Fruit fly (Drosophila melanogaster): ENCODE measurements around the gene CG12204.

DNA sequence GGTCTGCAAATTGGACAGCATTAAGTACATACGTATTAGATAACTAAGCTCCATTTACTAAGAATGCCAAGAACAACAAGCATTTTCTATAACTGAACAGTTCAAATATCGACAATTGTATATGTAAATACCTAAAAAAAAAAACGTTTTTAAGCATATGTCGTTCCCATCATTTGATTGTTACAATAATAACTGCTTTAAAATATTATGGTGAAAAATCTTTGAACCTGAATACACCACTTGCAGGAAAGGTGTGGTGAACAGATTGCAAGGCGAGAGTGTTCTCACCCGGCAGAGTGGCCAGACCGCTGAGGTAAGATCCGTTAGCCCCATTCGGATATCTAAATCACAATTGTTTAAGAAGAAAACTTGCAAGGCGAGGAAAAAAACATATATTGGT, 19.4 kb downstream of the CG12204 start, which contains the start of gene narya:
- TF ChIP-seq Gug (GFP tag; IDR thresholded peaks at IDR 0.05) (no peak), Vsx1 (GFP tag; optimal IDR thresholded peaks at IDR 0.05) (no peak), Lpt (GFP tag; optimal IDR thresholded peaks at IDR 0.05) (no peak), en (GFP tag; optimal IDR thresholded peaks at IDR 0.05) (no peak), zen (tag; optimal IDR thresholded peaks at IDR 0.05) (no peak)

Measured in whole organism, embryonic.